Fruit fly (Drosophila melanogaster) whole organism, embryonic: ENCODE results near the gene IFT43.

Experiments used
- CG14014 ChIP-seq: fragments of 200-800 bp; sonication (Bioruptor generic); IDR thresholded peaks from 2 replicates; pipeline ENCODE4 v1.3.6; 2022; ENCODE audit warnings: missing biosample characterization, missing genetic modification characterization
- CG16779 ChIP-seq: fragments of 200-800 bp; sonication (Bioruptor generic); IDR thresholded peaks from 2 replicates; pipeline ENCODE4 v1.3.6; 2022; ENCODE audit warnings: missing biosample characterization, missing genetic modification characterization
- CG4820 ChIP-seq: fragments of 200-800 bp; sonication (Bioruptor generic); optimal IDR thresholded peaks from 3 replicates; lab custom pipeline; 2016; ENCODE audit warnings: missing biosample characterization, missing genetic modification characterization
- GATAe ChIP-seq: fragments of 200-800 bp; sonication (Bioruptor generic); conservative IDR thresholded peaks from 2 replicates; pipeline ENCODE4 v1.3.6; 2022; ENCODE audit warnings: missing biosample characterization, missing genetic modification characterization
- NC2β ChIP-seq: fragments of 200-800 bp; sonication (Bioruptor generic); optimal IDR thresholded peaks from 2 replicates; lab custom pipeline; 2016; ENCODE audit warnings: missing biosample characterization, missing genetic modification characterization
- ash1 ChIP-seq: fragments of 200-800 bp; sonication (Bioruptor generic); optimal IDR thresholded peaks from 2 replicates; lab custom pipeline; 2018; ENCODE audit warnings: missing biosample characterization, mild to moderate bottlenecking, missing genetic modification characterization
- dm ChIP-seq: fragments of 200-800 bp; sonication (Bioruptor generic); optimal IDR thresholded peaks from 3 replicates; lab custom pipeline; 2016; ENCODE audit warnings: missing biosample characterization, missing genetic modification characterization
- maf-S ChIP-seq: fragments of 200-800 bp; sonication (Bioruptor generic); optimal IDR thresholded peaks from 2 replicates; lab custom pipeline; 2016; ENCODE audit warnings: missing biosample characterization, missing genetic modification characterization
- prd ChIP-seq, 3 experiments: fragments of >200 bp in 2 of 3; fragments of 200-800 bp in 1 of 3; sonication (Bioruptor generic) in 1 of 3; optimal IDR thresholded peaks in 2 of 3; IDR thresholded peaks in 1 of 3; 2 replicates in 2 of 3; 3 replicates in 1 of 3; pipeline versions ENCODE4 v1.3.6 to Lab custom; 2017 to 2022; ENCODE audit warnings: missing biosample characterization in 1 of 3, missing genetic modification characterization in 1 of 3
- zf30C ChIP-seq: fragments of 200-800 bp; sonication (Bioruptor generic); optimal IDR thresholded peaks from 3 replicates; lab custom pipeline; 2018; ENCODE audit warnings: missing biosample characterization, mild to moderate bottlenecking, missing genetic modification characterization

dm6 chr2L:12666002-12666576, 28.7 kb downstream of the IFT43 start:
- TF ChIP-seq GATAe (GFP tag; lab: Robert Waterston, UW) (no peak), dm (GFP tag; lab: Kevin White, UChicago) (no peak), CG14014 (no peak), maf-S (GFP tag; lab: Kevin White, UChicago) (no peak), prd (optimal IDR thresholded peaks at IDR 0.05; lab: Kevin White, UChicago) (no peak), prd (GFP tag; IDR thresholded peaks at IDR 0.05; lab: Robert Waterston, UW) (no peak), CG16779 (GFP tag; lab: Robert Waterston, UW) (no peak), NC2β (GFP tag; lab: Kevin White, UChicago) (no peak), CG4820 (no peak), ash1 (GFP tag; lab: Kevin White, UChicago) (no peak), zf30C (GFP tag; lab: Kevin White, UChicago) (no peak)
